Fruit fly (Drosophila melanogaster) whole organism, adult: ENCODE measurements around the gene Ctl1.

Source experiments
- Crg-1 ChIP-seq: fragments of 200-800 bp; sonication (Bioruptor generic); optimal IDR thresholded peaks from 2 replicates; lab custom pipeline; 2016; ENCODE audit warnings: missing biosample characterization, missing genetic modification characterization
- pad ChIP-seq: fragments of 200-800 bp; sonication (Bioruptor generic); optimal IDR thresholded peaks from 3 replicates; lab custom pipeline; 2017; ENCODE audit warnings: missing biosample characterization, missing genetic modification characterization, mild to moderate bottlenecking, moderate library complexity, missing genetic modification reagents

DNA sequence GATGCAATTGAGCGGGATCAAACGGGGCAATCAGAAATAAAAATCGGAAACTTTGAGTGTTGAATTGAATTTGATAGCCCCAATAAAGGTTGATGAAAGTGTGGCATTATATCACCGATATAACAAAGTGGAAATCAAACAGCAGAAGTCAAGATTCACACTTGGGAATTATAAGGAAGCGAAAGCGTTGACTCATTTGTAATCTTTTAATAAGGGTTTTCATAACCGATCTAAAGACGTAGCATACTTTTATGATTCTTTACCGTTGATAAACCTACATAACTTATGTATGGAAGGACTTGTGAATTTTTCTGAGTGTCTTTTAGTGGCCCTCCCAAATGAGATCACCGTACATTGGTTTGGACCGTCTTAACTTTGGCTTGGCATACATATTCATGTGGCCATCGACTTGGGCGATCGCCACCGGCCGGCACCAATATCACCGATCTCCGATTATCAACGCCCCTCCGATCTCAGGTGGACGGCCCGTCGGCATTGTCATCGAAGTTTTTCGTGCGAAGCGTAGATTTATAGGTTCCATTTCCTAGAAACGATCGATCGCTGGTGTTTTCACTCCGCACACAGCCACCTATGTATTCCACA lies 48.3 kb upstream of the Ctl1 start:
- TF ChIP-seq pad (no peak), Crg-1 (no peak)
